Worm (Caenorhabditis elegans) whole organism, L4/young adult: ENCODE data around the gene ufbp-1.

ENCODE experiments used
- W03F9.2 ChIP-seq: fragments of 150-350 bp; optimal IDR thresholded peaks from 2 replicates; lab custom pipeline; 2014; ENCODE audit warnings: missing biosample characterization, missing genetic modification characterization
- dao-5 ChIP-seq: sonication (generic microtip); optimal IDR thresholded peaks from 2 replicates; lab custom pipeline; 2016; ENCODE audit warnings: missing genotype, missing genetic modification characterization, moderate library complexity, missing compliant biosample characterization
- him-1 ChIP-seq: sonication (generic microtip); optimal IDR thresholded peaks from 2 replicates; lab custom pipeline; 2016; ENCODE audit warnings: missing genotype, missing genetic modification reagents, missing genetic modification characterization, missing compliant biosample characterization

DNA sequence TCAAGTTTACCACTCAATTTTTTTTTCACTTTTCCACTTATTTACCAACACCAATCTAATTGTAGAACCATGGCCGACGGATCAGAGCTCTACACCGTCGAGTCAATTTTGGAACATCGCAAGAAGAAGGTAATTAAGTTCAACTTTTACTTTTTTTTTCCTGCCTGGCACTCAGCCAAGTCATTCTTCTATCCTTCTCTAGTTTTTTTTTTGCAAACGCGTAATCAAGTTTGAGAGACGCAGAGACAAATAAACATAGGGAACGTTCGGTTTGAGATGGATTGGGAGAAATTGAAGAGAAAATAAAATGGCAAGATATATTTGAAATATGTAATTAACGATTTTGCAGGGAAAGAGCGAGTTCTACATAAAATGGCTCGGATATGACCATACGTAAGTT is 17.1 kb downstream of the ufbp-1 start, which contains the start of gene cec-1:
- no peak for TF ChIP-seq dao-5 (tag; lab: Kevin White, UChicago)
- TF ChIP-seq him-1 (tag; lab: Kevin White, UChicago) = no peak
- no peak for TF ChIP-seq W03F9.2 (tag; lab: Kevin White, UChicago)
